Fruit fly (Drosophila melanogaster) Kc167 (cell line): ENCODE measurements around the gene Mettl5.

Experiments used
- Myc ChIP-seq: fragments of >200 bp; optimal IDR thresholded peaks from 2 replicates; lab custom pipeline; 2017; ENCODE audit warnings: missing external identifiers
- Sin3A ChIP-seq: fragments of >200 bp; optimal IDR thresholded peaks from 2 replicates; lab custom pipeline; 2018; ENCODE audit warnings: missing external identifiers
- psq ChIP-seq: fragments of >200 bp; optimal IDR thresholded peaks from 2 replicates; lab custom pipeline; 2017; ENCODE audit warnings: missing external identifiers

- TF ChIP-seq Myc (no peak), psq (lab: Kevin White, UChicago) (no peak), Sin3A (lab: Kevin White, UChicago) (no peak)
Observed at dm6 chr3L:19230801-19231547, 32.6 kb upstream of the Mettl5 start.
